Worm (Caenorhabditis elegans): ENCODE data around the gene Y51A2D.8.

The Y51A2D.8 gene

ce11 chrV:18577458-18578078 is 23.9 kb upstream of the Y51A2D.8 start (continued):
- no peak for TF ChIP-seq sdz-12 (GFP tag; optimal IDR thresholded peaks at IDR 0.05)
- peak; percentile 66; the same call in 1 of the 2 replicates for TF ChIP-seq tra-1 (GFP tag; IDR thresholded peaks at IDR 0.05)
- no peak for TF ChIP-seq lin-29 (GFP tag; IDR thresholded peaks at IDR 0.05)
- TF ChIP-seq duxl-1 (tag; optimal IDR thresholded peaks at IDR 0.05; ENCODE audit: poor library complexity) = no peak
- no peak for TF ChIP-seq ztf-11 (tag; optimal IDR thresholded peaks at IDR 0.05)
- TF ChIP-seq mdl-1 (tag; optimal IDR thresholded peaks at IDR 0.05) = peak in 1 of 2 experiments; percentile 4
- TF ChIP-seq ceh-62 (tag; optimal IDR thresholded peaks at IDR 0.05) = no peak
- TF ChIP-seq lin-13 (GFP tag; optimal IDR thresholded peaks at IDR 0.05) = peak; percentile 22
- TF ChIP-seq snpc-4 (tag; optimal IDR thresholded peaks at IDR 0.05) = no peak
- no peak for TF ChIP-seq gei-8 (GFP tag; optimal IDR thresholded peaks at IDR 0.05)
- no peak for TF ChIP-seq T26A8.4 (GFP tag; IDR thresholded peaks at IDR 0.05)
- TF ChIP-seq ZK546.5 (tag; optimal IDR thresholded peaks at IDR 0.05) = no peak
- no peak for TF ChIP-seq fos-1 (tag; optimal IDR thresholded peaks at IDR 0.05)
- no peak for TF ChIP-seq egl-43 (GFP tag; IDR thresholded peaks at IDR 0.05)
- TF ChIP-seq hmg-1.1 (GFP tag; IDR thresholded peaks at IDR 0.05) = no peak
- TF ChIP-seq lir-3 (tag; optimal IDR thresholded peaks at IDR 0.05) = no peak
- peak; percentile 49; the same call in 1 of the 2 replicates for TF ChIP-seq lin-1 (GFP tag; IDR thresholded peaks at IDR 0.05)
- TF ChIP-seq zfp-3 (GFP tag; conservative IDR thresholded peaks at IDR 0.05) = no peak
- TF ChIP-seq nhr-102 (tag; optimal IDR thresholded peaks at IDR 0.05) = peak; percentile 43
- TF ChIP-seq nhr-42 (GFP tag; IDR thresholded peaks at IDR 0.05) = no peak
- no peak for TF ChIP-seq D1046.2 (GFP tag; IDR thresholded peaks at IDR 0.05)
- TF ChIP-seq aha-1 (tag) = peak; percentile 50
- no peak for TF ChIP-seq fkh-10 (GFP tag; optimal IDR thresholded peaks at IDR 0.05)
- TF ChIP-seq Y75B8A.6 (GFP tag; IDR thresholded peaks at IDR 0.05) = no peak
- TF ChIP-seq pha-4 (GFP tag; IDR thresholded peaks at IDR 0.05) = no peak
- TF ChIP-seq pha-4 (tag; optimal IDR thresholded peaks at IDR 0.05) = no peak
- TF ChIP-seq php-3 (GFP tag; IDR thresholded peaks at IDR 0.05) = peak; percentile 69; the same call in 1 of the 2 replicates
- TF ChIP-seq ztf-7 (tag; optimal IDR thresholded peaks at IDR 0.05) = no peak
- peak in 1 of 2 experiments; percentile 20 for TF ChIP-seq lsy-2 (tag; optimal IDR thresholded peaks at IDR 0.05)
- no peak for TF ChIP-seq egl-27 (tag; optimal IDR thresholded peaks at IDR 0.05)
- TF ChIP-seq nhr-28 (tag; optimal IDR thresholded peaks at IDR 0.05) = peak; percentile 72
- TF ChIP-seq T20F7.1 (GFP tag; optimal IDR thresholded peaks at IDR 0.05) = peak; percentile 30
- no peak for TF ChIP-seq F44E2.7 (GFP tag; IDR thresholded peaks at IDR 0.05)
- TF ChIP-seq mdt-29 (GFP tag; IDR thresholded peaks at IDR 0.05) = peak; percentile 71
- peak; percentile 66 for TF ChIP-seq pqm-1 (tag; optimal IDR thresholded peaks at IDR 0.05)
- TF ChIP-seq nhr-237 (tag; optimal IDR thresholded peaks at IDR 0.05) = no peak
- no peak for TF ChIP-seq nhr-76 (tag; optimal IDR thresholded peaks at IDR 0.05)
- TF ChIP-seq set-16 (GFP tag; IDR thresholded peaks at IDR 0.05) = 0 out of 2 replicates have a peak, but pooled peaks have one; percentile 34
- no peak for TF ChIP-seq ceh-32 (tag; optimal IDR thresholded peaks at IDR 0.05; ENCODE audit: poor library complexity)
- peak; percentile 92 for TF ChIP-seq dve-1 (tag; optimal IDR thresholded peaks at IDR 0.05; ENCODE audit: insufficient read depth)
- TF ChIP-seq lin-39 (tag; optimal IDR thresholded peaks at IDR 0.05) = no peak
- TF ChIP-seq dmd-9 (GFP tag; IDR thresholded peaks at IDR 0.05) = no peak
- no peak for TF ChIP-seq F37D6.2 (tag; optimal IDR thresholded peaks at IDR 0.05)
- peak; percentile 66 for TF ChIP-seq nhr-10 (tag; optimal IDR thresholded peaks at IDR 0.05)
- TF ChIP-seq hlh-30 (tag; optimal IDR thresholded peaks at IDR 0.05; ENCODE audit: insufficient read depth) = peak; percentile 58
- TF ChIP-seq dmd-8 (GFP tag; IDR thresholded peaks at IDR 0.05) = no peak
- no peak for TF ChIP-seq rbr-2 (tag; optimal IDR thresholded peaks at IDR 0.05)
- TF ChIP-seq dpl-1 (GFP tag; optimal IDR thresholded peaks at IDR 0.05) = no peak
- TF ChIP-seq attf-4 (tag; optimal IDR thresholded peaks at IDR 0.05) = no peak
- TF ChIP-seq spr-1 (tag; optimal IDR thresholded peaks at IDR 0.05) = no peak
- TF ChIP-seq daf-16 (GFP tag; optimal IDR thresholded peaks at IDR 0.05) = peak in 1 of 2 experiments; percentile 72
- peak; percentile 98 for TF ChIP-seq daf-16 (tag; optimal IDR thresholded peaks at IDR 0.05)
